Worm (Caenorhabditis elegans) whole organism, L2 larva: ENCODE data around the gene T09A5.15.

ENCODE experiments used
- ama-1 ChIP-seq: fragments of 150-350 bp; optimal IDR thresholded peaks from 2 replicates; lab custom pipeline; 2018; ENCODE audit warnings: inconsistent platforms
- dmd-4 ChIP-seq: sonication (generic microtip); optimal IDR thresholded peaks from 2 replicates; lab custom pipeline; 2017; ENCODE audit warnings: missing biosample characterization, missing genetic modification characterization
- elt-1 ChIP-seq: fragments of 150-350 bp; optimal IDR thresholded peaks from 2 replicates; lab custom pipeline; 2014; ENCODE audit warnings: missing biosample characterization, missing genetic modification characterization
- mab-5 ChIP-seq: fragments of 150-350 bp; optimal IDR thresholded peaks from 2 replicates; lab custom pipeline; 2014; ENCODE audit warnings: missing biosample characterization, missing genetic modification characterization

- TF ChIP-seq mab-5 (tag; lab: Kevin White, UChicago) (no peak), ama-1 (no peak), dmd-4 (tag; lab: Kevin White, UChicago) (no peak), elt-1 (no peak)
Observed at ce11 chrII:7851480-7851879, 6.3 kb upstream of the T09A5.15 start.
